Fruit fly (Drosophila melanogaster) whole organism, embryonic: ENCODE measurements around the gene dock.

Source experiments
- CG12219 ChIP-seq: fragments of 200-800 bp; sonication (Bioruptor generic); optimal IDR thresholded peaks from 3 replicates; lab custom pipeline; 2018; ENCODE audit warnings: missing biosample characterization, mild to moderate bottlenecking, missing genetic modification characterization
- CG12391 ChIP-seq: fragments of 200-800 bp; sonication (Bioruptor generic); optimal IDR thresholded peaks from 3 replicates; lab custom pipeline; 2018; ENCODE audit warnings: missing biosample characterization, mild to moderate bottlenecking, missing genetic modification characterization, moderate library complexity
- CG17328 ChIP-seq: fragments of 200-800 bp; sonication (Bioruptor generic); IDR thresholded peaks from 2 replicates; pipeline ENCODE4 v1.3.6; 2022; ENCODE audit warnings: missing biosample characterization, missing genetic modification characterization
- CG17385 ChIP-seq: fragments of 200-800 bp; sonication (Bioruptor generic); optimal IDR thresholded peaks from 3 replicates; lab custom pipeline; 2018; ENCODE audit warnings: missing biosample characterization, mild to moderate bottlenecking, missing genetic modification characterization
- CG1792 ChIP-seq: fragments of 200-800 bp; sonication (Bioruptor generic); optimal IDR thresholded peaks from 2 replicates; lab custom pipeline; 2016; ENCODE audit warnings: missing biosample characterization, missing genetic modification characterization
- CG18011 ChIP-seq: fragments of 200-800 bp; sonication (Bioruptor generic); optimal IDR thresholded peaks from 2 replicates; lab custom pipeline; 2017; ENCODE audit warnings: missing biosample characterization, missing genetic modification characterization, mild to moderate bottlenecking, moderate library complexity, missing genotype
- CG1832 ChIP-seq: fragments of 200-800 bp; sonication (Bioruptor generic); optimal IDR thresholded peaks from 2 replicates; lab custom pipeline; 2017; ENCODE audit warnings: missing biosample characterization, mild to moderate bottlenecking, missing genetic modification characterization, inconsistent platforms
- CG3163 ChIP-seq: fragments of 200-800 bp; sonication (Bioruptor generic); optimal IDR thresholded peaks from 3 replicates; lab custom pipeline; 2016; ENCODE audit warnings: missing biosample characterization, missing genetic modification characterization
- CG32767 ChIP-seq: fragments of 200-800 bp; sonication (Bioruptor generic); IDR thresholded peaks from 2 replicates; pipeline ENCODE4 v1.3.6; 2022; ENCODE audit warnings: missing biosample characterization, missing genetic modification characterization
- CG3407 ChIP-seq: fragments of 200-800 bp; sonication (Bioruptor generic); optimal IDR thresholded peaks from 2 replicates; lab custom pipeline; 2018; ENCODE audit warnings: missing biosample characterization, mild to moderate bottlenecking, missing genetic modification characterization
- CG4617 ChIP-seq: fragments of 200-800 bp; sonication (Bioruptor generic); optimal IDR thresholded peaks from 3 replicates; lab custom pipeline; 2016; ENCODE audit warnings: missing biosample characterization, missing genetic modification characterization, borderline replicate concordance
- CG4707 ChIP-seq: fragments of 200-800 bp; sonication (Bioruptor generic); optimal IDR thresholded peaks from 2 replicates; lab custom pipeline; 2018; ENCODE audit warnings: missing biosample characterization, mild to moderate bottlenecking, missing genetic modification characterization, moderate library complexity
- CG5180 ChIP-seq: fragments of 200-800 bp; sonication (Bioruptor generic); optimal IDR thresholded peaks from 3 replicates; lab custom pipeline; 2017; ENCODE audit warnings: missing biosample characterization, missing genetic modification characterization, mild to moderate bottlenecking, moderate library complexity, missing genetic modification reagents
- CG6683 ChIP-seq: fragments of 200-800 bp; sonication (Bioruptor generic); optimal IDR thresholded peaks from 2 replicates; lab custom pipeline; 2017; ENCODE audit warnings: missing biosample characterization, mild to moderate bottlenecking, missing genetic modification characterization, missing genetic modification reagents
- CG7839 ChIP-seq: fragments of 200-800 bp; sonication (Bioruptor generic); optimal IDR thresholded peaks from 3 replicates; lab custom pipeline; 2018; ENCODE audit warnings: missing biosample characterization, mild to moderate bottlenecking, missing genetic modification characterization, moderate library complexity
- CG7928 ChIP-seq: fragments of 200-800 bp; sonication (Bioruptor generic); optimal IDR thresholded peaks from 2 replicates; lab custom pipeline; 2017; ENCODE audit warnings: missing biosample characterization, mild to moderate bottlenecking, missing genetic modification characterization
- CG8359 ChIP-seq: fragments of 200-800 bp; sonication (Bioruptor generic); optimal IDR thresholded peaks from 2 replicates; lab custom pipeline; 2017; ENCODE audit warnings: missing biosample characterization, mild to moderate bottlenecking, missing genetic modification characterization, borderline replicate concordance
- CG9437 ChIP-seq: fragments of 200-800 bp; sonication (Bioruptor generic); optimal IDR thresholded peaks from 2 replicates; lab custom pipeline; 2018; ENCODE audit warnings: missing biosample characterization, mild to moderate bottlenecking, missing genetic modification characterization
- Dfd ChIP-seq, 2 experiments: fragments of >200 bp; optimal IDR thresholded peaks; 2 replicates each; lab custom pipeline; 2017; ENCODE audit warnings: missing biosample characterization in 2 of 2, missing genetic modification characterization in 2 of 2
- Dip3 ChIP-seq: fragments of 200-800 bp; sonication (Bioruptor generic); optimal IDR thresholded peaks from 3 replicates; lab custom pipeline; 2016; ENCODE audit warnings: missing biosample characterization, missing genetic modification characterization
- Fer3 ChIP-seq: fragments of 200-800 bp; sonication (Bioruptor generic); optimal IDR thresholded peaks from 2 replicates; lab custom pipeline; 2018; ENCODE audit warnings: missing biosample characterization, mild to moderate bottlenecking, missing genetic modification characterization, moderate library complexity
- Gug ChIP-seq: fragments of 200-800 bp; sonication (Bioruptor generic); IDR thresholded peaks from 4 replicates; pipeline ENCODE4 v1.3.6; 2022; ENCODE audit warnings: missing biosample characterization, missing genetic modification characterization
- HLH3B ChIP-seq: fragments of 200-800 bp; sonication (Bioruptor generic); IDR thresholded peaks from 2 replicates; pipeline ENCODE4 v1.3.6; 2022; ENCODE audit warnings: missing biosample characterization, missing genetic modification characterization
- HLHmδ ChIP-seq: fragments of 200-800 bp; sonication (Bioruptor generic); optimal IDR thresholded peaks from 2 replicates; lab custom pipeline; 2018; ENCODE audit warnings: missing biosample characterization, mild to moderate bottlenecking, missing genetic modification characterization, moderate library complexity
- Hmr ChIP-seq: fragments of 200-800 bp; sonication (Bioruptor generic); optimal IDR thresholded peaks from 3 replicates; lab custom pipeline; 2017; ENCODE audit warnings: mild to moderate bottlenecking, missing biosample characterization, missing genetic modification reagents, missing genetic modification characterization
- Mad ChIP-seq: fragments of 200-800 bp; sonication (Bioruptor generic); optimal IDR thresholded peaks from 2 replicates; lab custom pipeline; 2016; ENCODE audit warnings: missing biosample characterization, missing genetic modification characterization
- Nf-YA ChIP-seq: fragments of 200-800 bp; sonication (Bioruptor generic); IDR thresholded peaks from 2 replicates; pipeline ENCODE4 v1.3.6; 2022; ENCODE audit warnings: missing biosample characterization, missing genetic modification characterization
- Ptx1 ChIP-seq: fragments of 200-800 bp; sonication (Bioruptor generic); IDR thresholded peaks from 2 replicates; pipeline ENCODE4 v1.3.6; 2022; ENCODE audit warnings: missing biosample characterization, missing genetic modification characterization
- Scr ChIP-seq: fragments of 200-800 bp; sonication (Bioruptor generic); IDR thresholded peaks from 2 replicates; pipeline ENCODE4 v1.3.6; 2022; ENCODE audit warnings: missing biosample characterization, missing genetic modification characterization; ENCODE audit not compliant: partially characterized antibody
- Sry-δ ChIP-seq: fragments of 200-800 bp; sonication (Bioruptor generic); optimal IDR thresholded peaks from 2 replicates; lab custom pipeline; 2016; ENCODE audit warnings: missing biosample characterization, missing genetic modification characterization
- Xbp1 ChIP-seq: fragments of 200-800 bp; sonication (Bioruptor generic); optimal IDR thresholded peaks from 3 replicates; lab custom pipeline; 2016; ENCODE audit warnings: missing biosample characterization, mild to moderate bottlenecking, missing genetic modification characterization
- aop ChIP-seq: fragments of 200-800 bp; sonication (Bioruptor generic); IDR thresholded peaks from 2 replicates; pipeline ENCODE4 v1.3.6; 2022; ENCODE audit warnings: missing biosample characterization, missing genetic modification characterization
- cato ChIP-seq: fragments of 200-800 bp; sonication (Bioruptor generic); optimal IDR thresholded peaks from 2 replicates; lab custom pipeline; 2016; ENCODE audit warnings: missing biosample characterization, missing genetic modification characterization, borderline replicate concordance
- chif ChIP-seq, 2 experiments: fragments of 200-800 bp; sonication (Bioruptor generic); optimal IDR thresholded peaks; 3 replicates each; lab custom pipeline; 2016; ENCODE audit warnings: missing biosample characterization in 2 of 2, missing genetic modification characterization in 2 of 2
- disco-r ChIP-seq: fragments of 200-800 bp; sonication (Bioruptor generic); optimal IDR thresholded peaks from 2 replicates; lab custom pipeline; 2016; ENCODE audit warnings: missing biosample characterization, missing genetic modification characterization
- dmrt99B ChIP-seq: fragments of 200-800 bp; sonication (Bioruptor generic); optimal IDR thresholded peaks from 2 replicates; lab custom pipeline; 2018; ENCODE audit warnings: missing biosample characterization, mild to moderate bottlenecking, missing genetic modification characterization, moderate library complexity
- eve ChIP-seq, 2 experiments: fragments of >200 bp; optimal IDR thresholded peaks; 2 replicates each; lab custom pipeline; 2017; ENCODE audit warnings: missing biosample characterization in 2 of 2, missing genetic modification characterization in 2 of 2
- fd102C ChIP-seq: fragments of 200-800 bp; sonication (Bioruptor generic); optimal IDR thresholded peaks from 2 replicates; lab custom pipeline; 2018; ENCODE audit warnings: missing biosample characterization, mild to moderate bottlenecking, missing genetic modification characterization, moderate library complexity
- gro ChIP-seq: fragments of 200-800 bp; sonication (Bioruptor generic); optimal IDR thresholded peaks from 2 replicates; lab custom pipeline; 2016; ENCODE audit warnings: missing biosample characterization, missing genetic modification characterization
- her ChIP-seq: fragments of 200-800 bp; sonication (Bioruptor generic); optimal IDR thresholded peaks from 2 replicates; lab custom pipeline; 2016; ENCODE audit warnings: missing biosample characterization, missing genetic modification characterization
- kah ChIP-seq: fragments of 200-800 bp; sonication (Bioruptor generic); optimal IDR thresholded peaks from 2 replicates; lab custom pipeline; 2018; ENCODE audit warnings: missing biosample characterization, mild to moderate bottlenecking, missing genetic modification characterization
- kay ChIP-seq: fragments of 200-800 bp; sonication (Bioruptor generic); optimal IDR thresholded peaks from 2 replicates; lab custom pipeline; 2016; ENCODE audit warnings: missing biosample characterization, missing genetic modification characterization
- nerfin-2 ChIP-seq: fragments of 200-800 bp; sonication (Bioruptor generic); IDR thresholded peaks from 2 replicates; pipeline ENCODE4 v1.3.6; 2022; ENCODE audit warnings: missing biosample characterization, missing genetic modification characterization; ENCODE audit not compliant: partially characterized antibody
- peb ChIP-seq: fragments of 200-800 bp; sonication (Bioruptor generic); IDR thresholded peaks from 2 replicates; pipeline ENCODE4 v1.3.6; 2022; ENCODE audit warnings: missing biosample characterization, missing genetic modification characterization
- ranshi ChIP-seq: fragments of 200-800 bp; sonication (Bioruptor generic); IDR thresholded peaks from 2 replicates; pipeline ENCODE4 v1.3.6; 2022; ENCODE audit warnings: missing biosample characterization, missing genetic modification characterization
- ro ChIP-seq: fragments of 200-800 bp; sonication (Bioruptor generic); IDR thresholded peaks from 2 replicates; pipeline ENCODE4 v1.3.6; 2022; ENCODE audit warnings: missing biosample characterization, missing genetic modification characterization
- salm ChIP-seq: fragments of 200-800 bp; sonication (Bioruptor generic); optimal IDR thresholded peaks from 2 replicates; lab custom pipeline; 2018; ENCODE audit warnings: missing biosample characterization, mild to moderate bottlenecking, missing genetic modification characterization
- stc ChIP-seq: fragments of 200-800 bp; sonication (Bioruptor generic); IDR thresholded peaks from 2 replicates; pipeline ENCODE4 v1.3.6; 2022; ENCODE audit warnings: missing biosample characterization, missing genetic modification characterization
- trem ChIP-seq: fragments of 200-800 bp; optimal IDR thresholded peaks from 3 replicates; lab custom pipeline; 2019; ENCODE audit warnings: missing biosample characterization, mild to moderate bottlenecking, missing genetic modification characterization, moderate library complexity
- wor ChIP-seq: fragments of 200-800 bp; sonication (Bioruptor generic); IDR thresholded peaks from 2 replicates; pipeline ENCODE4 v1.3.6; 2022; ENCODE audit warnings: missing biosample characterization, missing genetic modification characterization
- zen2 ChIP-seq: fragments of 200-800 bp; sonication (Bioruptor generic); IDR thresholded peaks from 3 replicates; pipeline ENCODE4 v1.3.6; 2022; ENCODE audit warnings: missing biosample characterization, missing genetic modification characterization; ENCODE audit not compliant: partially characterized antibody

Gene dock

DNA sequence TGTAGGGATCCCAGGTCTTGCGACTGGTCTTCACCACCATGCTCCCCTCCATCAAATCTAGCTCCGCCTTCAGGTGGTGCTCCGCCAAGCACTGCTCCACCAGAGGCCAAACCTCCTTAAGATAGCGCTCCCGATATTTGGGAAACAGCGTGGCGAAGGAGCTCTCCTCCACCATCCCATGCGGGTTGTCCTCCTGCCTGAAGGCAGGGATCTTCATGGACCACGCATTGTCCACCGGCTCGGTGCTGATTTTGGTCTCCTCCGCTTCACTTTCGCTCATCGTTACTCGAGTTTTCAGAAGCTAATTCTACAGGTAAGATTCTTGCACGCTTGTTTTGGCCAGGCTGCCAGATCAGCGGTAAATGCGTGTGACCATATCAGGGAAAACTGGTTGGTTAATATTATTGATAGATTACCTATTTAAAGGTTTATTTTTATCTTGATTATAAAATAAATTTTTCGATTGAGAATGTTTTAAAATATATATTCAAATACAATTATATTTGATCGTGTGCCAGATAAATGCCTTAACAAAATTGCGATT is 43.8 kb downstream of the dock start, which contains the start of gene dbe (continued):
- TF ChIP-seq zen2 (GFP tag; lab: Robert Waterston, UW) (no peak), her (GFP tag; lab: Kevin White, UChicago) (no peak), Dfd (GFP tag; optimal IDR thresholded peaks at IDR 0.05; lab: Kevin White, UChicago) (no peak), disco-r (GFP tag; lab: Kevin White, UChicago) (no peak), CG7839 (peak; percentile 17), ro (no peak), CG18011 (no peak), Scr (no peak), cato (GFP tag; lab: Kevin White, UChicago) (no peak), peb (GFP tag; lab: Robert Waterston, UW) (no peak), Nf-YA (no peak), kah (GFP tag; lab: Kevin White, UChicago) (no peak), HLH3B (GFP tag; lab: Robert Waterston, UW) (no peak), Mad (GFP tag; lab: Kevin White, UChicago) (peak; percentile 3), CG3163 (GFP tag; lab: Kevin White, UChicago) (no peak), ranshi (GFP tag; lab: Robert Waterston, UW) (no peak), Hmr (GFP tag; lab: Kevin White, UChicago) (peak; percentile 10), kay (GFP tag; lab: Kevin White, UChicago) (no peak), CG5180 (no peak), CG4617 (peak; percentile 59), CG17385 (GFP tag; lab: Kevin White, UChicago) (no peak), CG6683 (no peak), CG17328 (GFP tag; lab: Robert Waterston, UW) (no peak), dmrt99B (tag; lab: Kevin White, UChicago) (peak; percentile 20), CG1792 (no peak), CG1832 (GFP tag; lab: Kevin White, UChicago) (no peak), trem (tag; lab: Kevin White, UChicago) (peak; percentile 8), CG3407 (GFP tag; lab: Kevin White, UChicago) (no peak), nerfin-2 (GFP tag; lab: Robert Waterston, UW) (no peak), chif (GFP tag; optimal IDR thresholded peaks at IDR 0.05; lab: Kevin White, UChicago) (no peak), CG7928 (GFP tag; lab: Kevin White, UChicago) (no peak), CG32767 (GFP tag; lab: Robert Waterston, UW) (no peak), wor (GFP tag; lab: Robert Waterston, UW) (no peak), stc (GFP tag; lab: Robert Waterston, UW) (no peak), Xbp1 (GFP tag; lab: Kevin White, UChicago) (peak; percentile 37), CG8359 (no peak), aop (no peak), gro (GFP tag; lab: Kevin White, UChicago) (no peak), Dip3 (GFP tag; lab: Kevin White, UChicago) (no peak), CG4707 (GFP tag; lab: Kevin White, UChicago) (no peak), Gug (GFP tag; lab: Robert Waterston, UW) (no peak), HLHmδ (GFP tag; lab: Kevin White, UChicago) (no peak), Ptx1 (no peak), eve (GFP tag; optimal IDR thresholded peaks at IDR 0.05; lab: Kevin White, UChicago) (no peak), fd102C (GFP tag; lab: Kevin White, UChicago) (no peak), Fer3 (tag; lab: Kevin White, UChicago) (peak; percentile 10), CG12219 (no peak), salm (tag; lab: Kevin White, UChicago) (no peak), CG9437 (GFP tag; lab: Kevin White, UChicago) (no peak), CG12391 (peak; percentile 41), Sry-δ (GFP tag; lab: Kevin White, UChicago) (no peak)
